Worm (Caenorhabditis elegans) whole organism, L2 larva: Measurements from ENCODE around the gene hrpu-1.

Source experiments
- aly-2 ChIP-seq: fragments of 150-350 bp; optimal IDR thresholded peaks from 2 replicates; lab custom pipeline; 2014; ENCODE audit warnings: missing biosample characterization, missing genetic modification characterization
- ama-1 ChIP-seq: fragments of 150-350 bp; optimal IDR thresholded peaks from 2 replicates; lab custom pipeline; 2018; ENCODE audit warnings: inconsistent platforms

ce11 chrIV:15074392-15074791, 35.0 kb downstream of the hrpu-1 start, which contains the start of gene srt-50:
- no peak for TF ChIP-seq aly-2 (tag; lab: Kevin White, UChicago)
- no peak for TF ChIP-seq ama-1 (lab: Kevin White, UChicago)
